Worm (Caenorhabditis elegans) whole organism, L2 larva: Measurements from ENCODE around the gene mul-1.

Experiments used
- C34F6.9 ChIP-seq: fragments of 150-350 bp; optimal IDR thresholded peaks from 2 replicates; lab custom pipeline; 2014; ENCODE audit warnings: missing biosample characterization, missing genetic modification characterization
- F13H6.1 ChIP-seq: sonication (generic microtip); optimal IDR thresholded peaks from 2 replicates; lab custom pipeline; 2016; ENCODE audit warnings: missing genetic modification characterization, missing compliant biosample characterization
- R02D3.7 ChIP-seq: fragments of 150-350 bp; optimal IDR thresholded peaks from 2 replicates; lab custom pipeline; 2014; ENCODE audit warnings: missing biosample characterization, missing genetic modification characterization
- ZK546.5 ChIP-seq: sonication (generic microtip); optimal IDR thresholded peaks from 2 replicates; lab custom pipeline; 2017; ENCODE audit warnings: missing biosample characterization, missing genetic modification characterization
- blmp-1 ChIP-seq: sonication (generic microtip); optimal IDR thresholded peaks from 2 replicates; lab custom pipeline; 2017; ENCODE audit warnings: missing genetic modification characterization, mild to moderate bottlenecking, missing compliant biosample characterization, antibody characterized with exemption, moderate library complexity; ENCODE audit not compliant: insufficient read depth
- ceh-16 ChIP-seq: fragments of 150-350 bp; optimal IDR thresholded peaks from 2 replicates; lab custom pipeline; 2014; ENCODE audit warnings: missing biosample characterization, missing genetic modification characterization
- dmd-4 ChIP-seq: sonication (generic microtip); optimal IDR thresholded peaks from 2 replicates; lab custom pipeline; 2017; ENCODE audit warnings: missing biosample characterization, missing genetic modification characterization
- egl-27 ChIP-seq: sonication (generic microtip); optimal IDR thresholded peaks from 3 replicates; lab custom pipeline; 2017; ENCODE audit warnings: missing biosample characterization, missing genetic modification reagents, missing genetic modification characterization
- elt-1 ChIP-seq: fragments of 150-350 bp; optimal IDR thresholded peaks from 2 replicates; lab custom pipeline; 2014; ENCODE audit warnings: missing biosample characterization, missing genetic modification characterization
- elt-3 ChIP-seq: sonication (generic microtip); optimal IDR thresholded peaks from 2 replicates; lab custom pipeline; 2017; ENCODE audit warnings: missing biosample characterization, missing genetic modification characterization
- gmeb-1 ChIP-seq: fragments of 150-350 bp; optimal IDR thresholded peaks from 2 replicates; lab custom pipeline; 2014; ENCODE audit warnings: missing biosample characterization, missing genetic modification characterization
- lin-11 ChIP-seq: fragments of 150-350 bp; sonication (generic microtip); optimal IDR thresholded peaks from 2 replicates; lab custom pipeline; 2014; ENCODE audit warnings: missing biosample characterization, missing genetic modification characterization, inconsistent platforms, mixed read lengths
- lin-39 ChIP-seq: fragments of 150-350 bp; optimal IDR thresholded peaks from 2 replicates; lab custom pipeline; 2014; ENCODE audit warnings: missing biosample characterization, missing genetic modification reagents, missing genetic modification characterization
- lsy-2 ChIP-seq, 2 experiments: fragments of 150-350 bp in 1 of 2; sonication (generic microtip) in 1 of 2; optimal IDR thresholded peaks; 2 replicates each; lab custom pipeline; 2014 to 2017; ENCODE audit warnings: missing biosample characterization in 2 of 2, missing genetic modification characterization in 2 of 2
- mab-5 ChIP-seq: fragments of 150-350 bp; optimal IDR thresholded peaks from 2 replicates; lab custom pipeline; 2014; ENCODE audit warnings: missing biosample characterization, missing genetic modification characterization
- nhr-10 ChIP-seq: sonication (generic microtip); optimal IDR thresholded peaks from 2 replicates; lab custom pipeline; 2017; ENCODE audit warnings: missing biosample characterization, missing genetic modification characterization
- nhr-11 ChIP-seq: fragments of 150-350 bp; optimal IDR thresholded peaks from 2 replicates; lab custom pipeline; 2014; ENCODE audit warnings: missing biosample characterization, missing genetic modification characterization
- nhr-12 ChIP-seq: fragments of 150-350 bp; optimal IDR thresholded peaks from 2 replicates; lab custom pipeline; 2014; ENCODE audit warnings: missing biosample characterization, missing genetic modification characterization
- nhr-129 ChIP-seq: fragments of 150-350 bp; optimal IDR thresholded peaks from 2 replicates; lab custom pipeline; 2014; ENCODE audit warnings: missing biosample characterization, missing genetic modification characterization
- nhr-21 ChIP-seq: fragments of 150-350 bp; optimal IDR thresholded peaks from 2 replicates; lab custom pipeline; 2014; ENCODE audit warnings: missing biosample characterization, missing genetic modification characterization
- nhr-23 ChIP-seq: fragments of 150-350 bp; optimal IDR thresholded peaks from 2 replicates; lab custom pipeline; 2014; ENCODE audit warnings: missing biosample characterization, missing genetic modification reagents, missing genetic modification characterization
- nhr-237 ChIP-seq: fragments of 150-350 bp; optimal IDR thresholded peaks from 2 replicates; lab custom pipeline; 2014; ENCODE audit warnings: missing biosample characterization, missing genetic modification characterization
- nhr-25 ChIP-seq: fragments of 150-350 bp; sonication (generic microtip); optimal IDR thresholded peaks from 3 replicates; lab custom pipeline; 2014; ENCODE audit warnings: missing biosample characterization, missing genetic modification characterization
- nhr-6 ChIP-seq: fragments of 150-350 bp; optimal IDR thresholded peaks from 2 replicates; lab custom pipeline; 2014; ENCODE audit warnings: missing biosample characterization, missing genetic modification characterization
- nhr-77 ChIP-seq: fragments of 150-350 bp; optimal IDR thresholded peaks from 2 replicates; lab custom pipeline; 2014; ENCODE audit warnings: missing biosample characterization, missing genetic modification characterization
- sma-3 ChIP-seq: sonication (generic microtip); optimal IDR thresholded peaks from 2 replicates; lab custom pipeline; 2016; ENCODE audit warnings: missing genetic modification reagents, missing genetic modification characterization, missing compliant biosample characterization
- snpc-4 ChIP-seq: fragments of 150-350 bp; optimal IDR thresholded peaks from 2 replicates; lab custom pipeline; 2014; ENCODE audit warnings: missing biosample characterization, missing genetic modification characterization
- unc-55 ChIP-seq: fragments of 150-350 bp; sonication (generic microtip); optimal IDR thresholded peaks from 3 replicates; lab custom pipeline; 2014; ENCODE audit warnings: missing biosample characterization, missing genetic modification reagents, missing genetic modification characterization
- ztf-1 ChIP-seq: fragments of 200-800 bp; sonication (Bioruptor generic); conservative IDR thresholded peaks from 2 replicates; pipeline ENCODE4 v1.3.6; 2022; ENCODE audit warnings: missing genetic modification characterization, missing compliant biosample characterization
- ztf-11 ChIP-seq: sonication (generic microtip); optimal IDR thresholded peaks from 2 replicates; lab custom pipeline; 2017; ENCODE audit warnings: missing biosample characterization, missing genetic modification characterization
- ztf-4 ChIP-seq: fragments of 150-350 bp; optimal IDR thresholded peaks from 2 replicates; lab custom pipeline; 2014; ENCODE audit warnings: missing biosample characterization, missing genetic modification characterization

mul-1 gene

ce11 chrIV:4123083-4123482 is at the start of gene mul-1:
mul-1 (minus strand) TSS chrIV:4123166.
- no peak for TF ChIP-seq ztf-1
- TF ChIP-seq nhr-12 (tag; lab: Kevin White, UChicago) = no peak
- no peak for TF ChIP-seq sma-3 (GFP tag; lab: Kevin White, UChicago)
- no peak for TF ChIP-seq nhr-25
- no peak for TF ChIP-seq snpc-4 (tag; lab: Kevin White, UChicago)
- TF ChIP-seq nhr-237 (tag; lab: Kevin White, UChicago) = no peak
- no peak for TF ChIP-seq elt-3
- no peak for TF ChIP-seq gmeb-1 (tag; lab: Kevin White, UChicago)
- no peak for TF ChIP-seq ZK546.5 (tag; lab: Kevin White, UChicago)
- TF ChIP-seq ztf-4 (tag; lab: Kevin White, UChicago) = no peak
- TF ChIP-seq egl-27 (tag; lab: Kevin White, UChicago) = no peak
- no peak for TF ChIP-seq R02D3.7 (tag; lab: Kevin White, UChicago)
- no peak for TF ChIP-seq ceh-16 (tag; lab: Kevin White, UChicago)
- TF ChIP-seq nhr-10 (tag; lab: Kevin White, UChicago) = no peak
- TF ChIP-seq, all 48 proteins: peak for 0

DNA sequence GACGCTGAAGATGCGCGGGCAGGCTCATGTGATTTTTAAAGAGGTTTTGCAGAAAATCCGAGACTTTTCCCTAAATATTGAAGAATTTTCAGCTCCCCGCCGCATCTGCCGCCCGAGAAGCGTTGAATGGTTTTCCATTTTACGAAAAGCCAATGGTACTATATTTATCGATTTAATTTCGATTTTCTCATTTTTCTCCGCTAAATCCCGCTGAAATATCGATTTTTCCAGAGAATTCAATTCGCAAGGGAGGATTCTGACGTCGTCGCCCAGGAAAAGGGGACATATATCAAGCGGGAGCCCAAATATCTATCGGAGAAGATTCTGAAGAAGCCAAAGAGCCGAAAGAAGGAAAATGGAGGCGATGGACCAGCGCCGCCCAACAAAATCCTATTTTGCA is 49.3 kb upstream of the mul-1 start:
- TF ChIP-seq dmd-4 (tag; lab: Kevin White, UChicago) (no peak), nhr-21 (no peak), nhr-23 (no peak), lin-11 (tag; lab: Kevin White, UChicago) (no peak)
- TF ChIP-seq, all 48 proteins: peak for 0

DNA sequence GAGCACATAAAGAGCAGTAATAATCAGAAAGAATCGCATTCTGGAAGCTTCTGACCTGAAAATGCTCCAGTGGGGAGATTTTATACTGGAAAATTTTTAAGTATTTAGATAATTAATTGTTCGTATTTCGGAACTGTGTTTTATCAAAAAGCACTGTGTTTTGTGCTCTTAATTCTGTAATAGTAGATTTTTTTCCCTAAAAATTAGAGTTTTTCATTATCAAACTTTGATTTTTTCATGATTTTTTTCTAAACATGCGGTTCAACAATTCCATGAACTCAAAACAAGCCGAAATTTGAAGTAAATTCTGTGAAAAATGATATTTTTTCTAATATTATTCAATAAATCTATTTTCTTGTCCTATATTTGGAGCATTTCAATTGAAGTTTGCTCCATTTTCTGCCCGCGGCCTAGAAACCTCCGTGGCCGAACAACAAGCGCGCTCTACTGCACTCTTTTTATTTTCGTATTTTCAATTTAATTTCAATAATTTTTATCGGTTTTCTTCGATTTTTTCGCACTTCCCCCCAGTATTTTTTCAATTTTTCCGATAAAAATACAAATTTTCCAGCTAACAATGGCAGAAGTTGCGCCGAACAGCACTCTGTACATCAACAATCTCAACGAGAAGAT is 48.7 kb upstream of the mul-1 start, which contains the start of the genes K08D10.13 and rnp-2:
K08D10.13 (minus strand) TSS at position 51 of the 633 bp plus-strand sequence.
rnp-2 (plus strand) TSS at position 546 of the 633 bp plus-strand sequence.
- TF ChIP-seq sma-3 (GFP tag; lab: Kevin White, UChicago) = peak; percentile 46
- TF ChIP-seq gmeb-1 (tag; lab: Kevin White, UChicago) = peak; percentile 60
- TF ChIP-seq F13H6.1 (tag; lab: Kevin White, UChicago) = peak; percentile 40
- no peak for TF ChIP-seq dmd-4 (tag; lab: Kevin White, UChicago)
- no peak for TF ChIP-seq blmp-1 (tag; lab: Kevin White, UChicago)
- TF ChIP-seq lsy-2 (tag; optimal IDR thresholded peaks at IDR 0.05; lab: Kevin White, UChicago) = peak; percentile 22 to 79
- no peak for TF ChIP-seq nhr-6 (tag; lab: Kevin White, UChicago)
- peak; percentile 52 for TF ChIP-seq unc-55 (GFP tag; lab: Kevin White, UChicago)
- peak; percentile 60 for TF ChIP-seq C34F6.9 (tag; lab: Kevin White, UChicago)

DNA sequence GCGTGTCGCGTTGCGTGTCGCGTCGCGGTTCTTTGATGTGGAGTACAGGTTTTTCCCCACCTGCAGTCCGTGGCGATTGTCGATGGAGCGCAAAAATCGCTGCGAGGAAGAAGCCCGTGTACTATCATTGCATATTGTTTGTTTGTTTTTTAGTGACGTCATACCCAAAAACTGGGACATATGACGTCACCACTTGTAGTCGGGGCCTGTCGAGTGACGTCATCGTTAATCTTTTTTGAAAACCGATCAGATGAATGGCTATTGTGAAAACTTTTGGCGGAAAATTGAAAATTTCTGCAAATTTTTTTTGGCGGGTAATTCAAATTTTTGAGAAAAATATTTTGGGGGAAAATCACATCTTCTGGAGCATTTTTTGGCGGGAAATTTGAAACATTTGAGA is 44.3 kb upstream of the mul-1 start:
- TF ChIP-seq nhr-23 (no peak), nhr-21 (no peak), gmeb-1 (tag; lab: Kevin White, UChicago) (no peak), lin-11 (tag; lab: Kevin White, UChicago) (no peak)
- TF ChIP-seq, all 48 proteins: peak for 0

- no peak for TF ChIP-seq nhr-77 (tag; lab: Kevin White, UChicago)
- no peak for TF ChIP-seq lin-11 (tag; lab: Kevin White, UChicago)
- no peak for TF ChIP-seq nhr-11 (tag; lab: Kevin White, UChicago)
- TF ChIP-seq elt-3 = no peak
- no peak for TF ChIP-seq lin-39 (tag; lab: Kevin White, UChicago)
- no peak for TF ChIP-seq dmd-4 (tag; lab: Kevin White, UChicago)
- TF ChIP-seq mab-5 (tag; lab: Kevin White, UChicago) = no peak
- TF ChIP-seq ztf-11 (tag; lab: Kevin White, UChicago) = no peak
- no peak for TF ChIP-seq nhr-129 (tag; lab: Kevin White, UChicago)
Measured at ce11 chrIV:4164392-4164791, 41.4 kb upstream of the mul-1 start, which contains the start of gene scrm-8. scrm-8 (plus strand) TSS chrIV:4164692.

- no peak for TF ChIP-seq elt-1 (tag; lab: Kevin White, UChicago)
Measured at ce11 chrIV:4162121-4162520, 39.2 kb upstream of the mul-1 start, which contains the start of gene scrm-5. scrm-5 (plus strand) TSS chrIV:4162421.
